Worm (Caenorhabditis elegans): ENCODE data around the gene dgn-1.
A peak's percentile ranks its signal among the peaks of the same experiment; 100 is the strongest.

The dgn-1 gene

DNA sequence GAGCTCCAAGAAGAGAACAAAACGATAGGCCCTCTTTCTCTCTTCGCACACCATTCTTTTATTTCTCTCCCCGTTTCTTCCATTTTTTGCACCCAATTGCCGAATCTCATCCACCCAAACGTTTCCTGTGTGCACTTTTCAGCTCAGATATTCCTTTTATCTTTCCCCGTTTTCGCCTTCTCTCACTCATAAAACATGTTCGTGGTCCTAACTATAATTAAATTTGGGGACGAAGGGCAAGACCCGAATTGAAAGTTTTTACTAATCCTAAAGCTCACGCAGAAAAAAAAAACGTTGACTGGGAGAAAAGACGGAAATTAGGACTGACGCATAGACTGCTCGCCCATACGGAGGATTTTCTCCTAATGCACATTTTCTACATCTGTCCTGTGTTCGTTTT lies 36.7 kb upstream of the dgn-1 start:
- no peak for TF ChIP-seq B0019.2 (GFP tag; conservative IDR thresholded peaks at IDR 0.05)
- TF ChIP-seq gei-17 (GFP tag; optimal IDR thresholded peaks at IDR 0.05) = no peak
- no peak for TF ChIP-seq T07F8.4 (tag; optimal IDR thresholded peaks at IDR 0.05)
- no peak for TF ChIP-seq ceh-27 (GFP tag; optimal IDR thresholded peaks at IDR 0.05)
- TF ChIP-seq nhr-80 (tag; optimal IDR thresholded peaks at IDR 0.05) = no peak
- no peak for TF ChIP-seq madf-10 (tag; optimal IDR thresholded peaks at IDR 0.05)
- TF ChIP-seq snpc-4 (GFP tag; optimal IDR thresholded peaks at IDR 0.05) = no peak
- no peak for TF ChIP-seq snpc-4 (tag; optimal IDR thresholded peaks at IDR 0.05)
- no peak for TF ChIP-seq Y56A3A.18 (GFP tag; IDR thresholded peaks at IDR 0.05)
- no peak for TF ChIP-seq Y95B8A.8 (GFP tag; IDR thresholded peaks at IDR 0.05)
- TF ChIP-seq aptf-3 (GFP tag; IDR thresholded peaks at IDR 0.05) = no peak
- no peak for TF ChIP-seq ztf-6 (GFP tag; IDR thresholded peaks at IDR 0.05)
- no peak for TF ChIP-seq zim-3 (tag; optimal IDR thresholded peaks at IDR 0.05)
- no peak for TF ChIP-seq madf-6 (GFP tag; IDR thresholded peaks at IDR 0.05)
- TF ChIP-seq Y79H2A.3 (GFP tag; conservative IDR thresholded peaks at IDR 0.05) = no peak
- no peak for TF ChIP-seq tbx-9 (tag; optimal IDR thresholded peaks at IDR 0.05; ENCODE audit: borderline replicate concordance)
- no peak for TF ChIP-seq mel-28 (tag; optimal IDR thresholded peaks at IDR 0.05; ENCODE audit: borderline replicate concordance)

DNA sequence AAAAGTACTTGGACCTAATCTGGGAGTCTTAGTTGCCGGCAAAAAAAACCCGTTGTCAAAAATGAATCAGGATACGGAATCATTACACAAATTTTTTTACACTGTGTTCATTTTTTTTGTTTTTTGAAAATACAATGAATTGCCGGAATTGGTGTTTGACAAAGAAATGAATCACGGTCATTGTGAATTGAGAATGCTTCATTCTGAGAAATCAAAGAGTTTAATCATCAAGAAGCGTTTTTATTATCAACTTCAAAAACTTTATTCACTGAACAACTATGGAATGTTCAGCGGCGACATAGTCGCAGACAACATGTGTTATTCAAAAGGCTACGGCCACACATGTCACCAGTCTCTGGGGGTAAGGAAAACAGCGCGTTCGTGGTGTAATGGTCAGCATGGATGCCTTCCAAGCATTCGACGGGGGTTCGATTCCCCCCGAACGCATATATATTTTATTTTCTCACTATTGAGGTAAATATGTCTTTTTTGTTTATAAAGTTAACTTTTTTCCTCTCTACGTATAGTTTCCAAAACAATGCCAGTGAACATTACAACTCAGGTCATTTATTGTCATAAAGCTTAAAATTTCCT lies 34.8 kb upstream of the dgn-1 start, which contains the start of gene nas-10:
nas-10 (minus strand) TSS at position 51 of the 594 bp plus-strand sequence.
- TF ChIP-seq efl-1 (GFP tag; optimal IDR thresholded peaks at IDR 0.05) = no peak
- TF ChIP-seq tbx-9 (tag; optimal IDR thresholded peaks at IDR 0.05; ENCODE audit: borderline replicate concordance) = no peak
- no peak for TF ChIP-seq ama-1 (optimal IDR thresholded peaks at IDR 0.05)
- no peak for TF ChIP-seq ama-1 (GFP tag; optimal IDR thresholded peaks at IDR 0.05)
- TF ChIP-seq ceh-58 (GFP tag; IDR thresholded peaks at IDR 0.05) = 0 out of 2 replicates have a peak, but pooled peaks have one; percentile 47
- peak; percentile 86 for TF ChIP-seq nhr-90 (tag; optimal IDR thresholded peaks at IDR 0.05)
- peak; percentile 85 for TF ChIP-seq nfyb-1 (GFP tag; IDR thresholded peaks at IDR 0.05)
- peak; percentile 75; the same call in 1 of the 2 replicates for TF ChIP-seq bed-1 (GFP tag; IDR thresholded peaks at IDR 0.05)
- no peak for TF ChIP-seq ztf-3 (GFP tag; optimal IDR thresholded peaks at IDR 0.05)
- TF ChIP-seq T07F8.4 (tag; optimal IDR thresholded peaks at IDR 0.05) = peak; percentile 39
- no peak for TF ChIP-seq F22D6.2 (tag; optimal IDR thresholded peaks at IDR 0.05)
- TF ChIP-seq F10E7.11 (tag; optimal IDR thresholded peaks at IDR 0.05) = no peak
- no peak for TF ChIP-seq lag-1 (GFP tag; IDR thresholded peaks at IDR 0.05)
- TF ChIP-seq egl-44 (GFP tag; IDR thresholded peaks at IDR 0.05) = peak; percentile 88
- TF ChIP-seq let-526 (GFP tag; IDR thresholded peaks at IDR 0.05) = peak; percentile 81
- no peak for TF ChIP-seq sdz-38 (tag; optimal IDR thresholded peaks at IDR 0.05)
- peak; percentile 89 for TF ChIP-seq mes-4 (tag; optimal IDR thresholded peaks at IDR 0.05)
- TF ChIP-seq sptf-2 (GFP tag; optimal IDR thresholded peaks at IDR 0.05) = peak; percentile 2
- 0 out of 2 replicates have a peak, but pooled peaks have one; percentile 59 for TF ChIP-seq ztf-28 (GFP tag; IDR thresholded peaks at IDR 0.05)
- TF ChIP-seq mel-28 (tag; optimal IDR thresholded peaks at IDR 0.05; ENCODE audit: borderline replicate concordance) = peak; percentile 40
- TF ChIP-seq B0261.1 (tag; optimal IDR thresholded peaks at IDR 0.05) = peak; percentile 97
- peak; percentile 87 to 91 for TF ChIP-seq rec-8 (tag; optimal IDR thresholded peaks at IDR 0.05)
- peak; percentile 35 for TF ChIP-seq ccch-3 (GFP tag; optimal IDR thresholded peaks at IDR 0.05)
- no peak for TF ChIP-seq zfh-2 (GFP tag; conservative IDR thresholded peaks at IDR 0.05)
- no peak for TF ChIP-seq B0336.3 (GFP tag; IDR thresholded peaks at IDR 0.05)
- TF ChIP-seq K12H6.12 (tag; optimal IDR thresholded peaks at IDR 0.05) = peak; percentile 47
- TF ChIP-seq F55B11.4 (tag; optimal IDR thresholded peaks at IDR 0.05; ENCODE audit: borderline replicate concordance, insufficient read depth) = no peak
- TF ChIP-seq unc-130 (GFP tag; optimal IDR thresholded peaks at IDR 0.05) = no peak
- peak; percentile 69 for TF ChIP-seq attf-5 (GFP tag; optimal IDR thresholded peaks at IDR 0.05)
- no peak for TF ChIP-seq F33H1.4 (GFP tag; IDR thresholded peaks at IDR 0.05)
- TF ChIP-seq cebp-1 (GFP tag; IDR thresholded peaks at IDR 0.05) = no peak; the same call in 1 of the 2 replicates
- no peak for TF ChIP-seq cebp-1 (tag; optimal IDR thresholded peaks at IDR 0.05)
- peak; percentile 72; the same call in 1 of the 2 replicates for TF ChIP-seq ceh-40 (GFP tag; IDR thresholded peaks at IDR 0.05)
- peak; percentile 73 for TF ChIP-seq D2030.7 (GFP tag; IDR thresholded peaks at IDR 0.05)
- TF ChIP-seq T26A5.8 (tag; optimal IDR thresholded peaks at IDR 0.05) = peak; percentile 27

All from whole organism, young adult.